Fruit fly (Drosophila melanogaster) whole organism, embryonic: ENCODE data around the gene CG11726.

ENCODE experiments used
- Ada2b ChIP-seq: fragments of 200-800 bp; sonication (Bioruptor generic); IDR thresholded peaks from 2 replicates; pipeline ENCODE4 v1.3.6; 2022; ENCODE audit warnings: missing biosample characterization, missing genetic modification characterization
- BEAF-32 ChIP-seq: fragments of 200-800 bp; sonication (Bioruptor generic); optimal IDR thresholded peaks from 3 replicates; lab custom pipeline; 2017; ENCODE audit warnings: missing biosample characterization, missing genetic modification characterization, mild to moderate bottlenecking, moderate library complexity, missing genetic modification reagents
- C15 ChIP-seq: fragments of 200-800 bp; sonication (Bioruptor generic); IDR thresholded peaks from 3 replicates; pipeline ENCODE4 v1.3.6; 2022; ENCODE audit warnings: missing biosample characterization, missing genetic modification characterization
- CG11696 ChIP-seq: fragments of 200-800 bp; sonication (Bioruptor generic); IDR thresholded peaks from 2 replicates; pipeline ENCODE4 v1.3.6; 2022; ENCODE audit warnings: missing biosample characterization, missing genetic modification characterization
- CG12391 ChIP-seq: fragments of 200-800 bp; sonication (Bioruptor generic); optimal IDR thresholded peaks from 3 replicates; lab custom pipeline; 2018; ENCODE audit warnings: missing biosample characterization, mild to moderate bottlenecking, missing genetic modification characterization, moderate library complexity
- CG17328 ChIP-seq: fragments of 200-800 bp; sonication (Bioruptor generic); IDR thresholded peaks from 2 replicates; pipeline ENCODE4 v1.3.6; 2022; ENCODE audit warnings: missing biosample characterization, missing genetic modification characterization
- CG1792 ChIP-seq: fragments of 200-800 bp; sonication (Bioruptor generic); optimal IDR thresholded peaks from 2 replicates; lab custom pipeline; 2016; ENCODE audit warnings: missing biosample characterization, missing genetic modification characterization
- CG18476 ChIP-seq: fragments of 200-800 bp; sonication (Bioruptor generic); optimal IDR thresholded peaks from 2 replicates; lab custom pipeline; 2016; ENCODE audit warnings: missing biosample characterization, mild to moderate bottlenecking, missing genetic modification characterization
- CG18764 ChIP-seq: fragments of 200-800 bp; sonication (Bioruptor generic); optimal IDR thresholded peaks from 3 replicates; lab custom pipeline; 2016; ENCODE audit warnings: missing biosample characterization, missing genetic modification characterization
- CG2875 ChIP-seq: fragments of 200-800 bp; sonication (Bioruptor generic); optimal IDR thresholded peaks from 2 replicates; lab custom pipeline; 2017; ENCODE audit warnings: missing biosample characterization, mild to moderate bottlenecking, missing genetic modification characterization, missing genetic modification reagents
- CG2889 ChIP-seq: fragments of 200-800 bp; sonication (Bioruptor generic); IDR thresholded peaks from 3 replicates; pipeline ENCODE4 v1.3.6; 2022; ENCODE audit warnings: missing biosample characterization, missing genetic modification characterization
- CG4360 ChIP-seq: fragments of 200-800 bp; sonication (Bioruptor generic); IDR thresholded peaks from 2 replicates; pipeline ENCODE4 v1.3.6; 2022; ENCODE audit warnings: missing biosample characterization, missing genetic modification characterization
- CG4707 ChIP-seq: fragments of 200-800 bp; sonication (Bioruptor generic); optimal IDR thresholded peaks from 2 replicates; lab custom pipeline; 2018; ENCODE audit warnings: missing biosample characterization, mild to moderate bottlenecking, missing genetic modification characterization, moderate library complexity
- CG4854 ChIP-seq: fragments of 200-800 bp; sonication (Bioruptor generic); optimal IDR thresholded peaks from 2 replicates; lab custom pipeline; 2016; ENCODE audit warnings: missing biosample characterization, missing genetic modification characterization, inconsistent platforms
- CG5245 ChIP-seq: fragments of 200-800 bp; sonication (Bioruptor generic); optimal IDR thresholded peaks from 3 replicates; lab custom pipeline; 2016; ENCODE audit warnings: missing biosample characterization, missing genetic modification characterization
- CG6683 ChIP-seq: fragments of 200-800 bp; sonication (Bioruptor generic); optimal IDR thresholded peaks from 2 replicates; lab custom pipeline; 2017; ENCODE audit warnings: missing biosample characterization, mild to moderate bottlenecking, missing genetic modification characterization, missing genetic modification reagents
- CG7839 ChIP-seq: fragments of 200-800 bp; sonication (Bioruptor generic); optimal IDR thresholded peaks from 3 replicates; lab custom pipeline; 2018; ENCODE audit warnings: missing biosample characterization, mild to moderate bottlenecking, missing genetic modification characterization, moderate library complexity
- CG8089 ChIP-seq: fragments of 200-800 bp; sonication (Bioruptor generic); optimal IDR thresholded peaks from 3 replicates; lab custom pipeline; 2016; ENCODE audit warnings: missing biosample characterization, missing genetic modification characterization
- CG8281 ChIP-seq: fragments of 200-800 bp; sonication (Bioruptor generic); optimal IDR thresholded peaks from 2 replicates; lab custom pipeline; 2018; ENCODE audit warnings: missing biosample characterization, mild to moderate bottlenecking, missing genetic modification characterization, moderate library complexity
- CG9609 ChIP-seq: fragments of 200-800 bp; sonication (Bioruptor generic); optimal IDR thresholded peaks from 3 replicates; lab custom pipeline; 2016; ENCODE audit warnings: missing biosample characterization, missing genetic modification characterization
- CG9932 ChIP-seq: fragments of 200-800 bp; sonication (Bioruptor generic); IDR thresholded peaks from 2 replicates; pipeline ENCODE4 v1.3.6; 2022; ENCODE audit warnings: missing biosample characterization, missing genetic modification characterization
- Gsc ChIP-seq: fragments of 200-800 bp; sonication (Bioruptor generic); IDR thresholded peaks from 2 replicates; pipeline ENCODE4 v1.3.6; 2022; ENCODE audit warnings: missing biosample characterization, missing genetic modification characterization
- H2.0 ChIP-seq: fragments of 200-800 bp; sonication (Bioruptor generic); IDR thresholded peaks from 2 replicates; pipeline ENCODE4 v1.3.6; 2022; ENCODE audit warnings: missing biosample characterization, missing genetic modification characterization
- HmgZ ChIP-seq: fragments of 200-800 bp; sonication (Bioruptor generic); optimal IDR thresholded peaks from 2 replicates; lab custom pipeline; 2018; ENCODE audit warnings: missing biosample characterization, mild to moderate bottlenecking, missing genetic modification characterization
- Hmr ChIP-seq: fragments of 200-800 bp; sonication (Bioruptor generic); optimal IDR thresholded peaks from 3 replicates; lab custom pipeline; 2017; ENCODE audit warnings: mild to moderate bottlenecking, missing biosample characterization, missing genetic modification reagents, missing genetic modification characterization
- Opbp ChIP-seq: fragments of 200-800 bp; sonication (Bioruptor generic); IDR thresholded peaks from 3 replicates; pipeline ENCODE4 v1.3.6; 2022; ENCODE audit warnings: missing biosample characterization, missing genetic modification characterization; ENCODE audit not compliant: partially characterized antibody
- Side ChIP-seq: fragments of 200-800 bp; sonication (Bioruptor generic); optimal IDR thresholded peaks from 2 replicates; lab custom pipeline; 2016; ENCODE audit warnings: missing biosample characterization, missing genetic modification characterization
- Six4 ChIP-seq: fragments of 200-800 bp; sonication (Bioruptor generic); optimal IDR thresholded peaks from 2 replicates; lab custom pipeline; 2016; ENCODE audit warnings: missing biosample characterization, missing genetic modification characterization
- Sox100B ChIP-seq: fragments of 200-800 bp; sonication (Bioruptor generic); optimal IDR thresholded peaks from 3 replicates; lab custom pipeline; 2018; ENCODE audit warnings: missing biosample characterization, mild to moderate bottlenecking, missing genetic modification characterization
- Sox102F ChIP-seq: fragments of 200-800 bp; sonication (Bioruptor generic); optimal IDR thresholded peaks from 2 replicates; lab custom pipeline; 2018; ENCODE audit warnings: missing biosample characterization, mild to moderate bottlenecking, missing genetic modification characterization, moderate library complexity
- Spps ChIP-seq: fragments of 200-800 bp; sonication (Bioruptor generic); optimal IDR thresholded peaks from 2 replicates; lab custom pipeline; 2018; ENCODE audit warnings: missing biosample characterization, mild to moderate bottlenecking, missing genetic modification characterization
- Ssrp ChIP-seq: fragments of 200-800 bp; sonication (Bioruptor generic); optimal IDR thresholded peaks from 2 replicates; lab custom pipeline; 2018; ENCODE audit warnings: missing biosample characterization, mild to moderate bottlenecking, missing genetic modification characterization, moderate library complexity
- chn ChIP-seq: fragments of 200-800 bp; sonication (Bioruptor generic); optimal IDR thresholded peaks from 2 replicates; lab custom pipeline; 2016; ENCODE audit warnings: missing biosample characterization, missing genetic modification characterization
- dmrt11E ChIP-seq: fragments of 200-800 bp; sonication (Bioruptor generic); optimal IDR thresholded peaks from 3 replicates; lab custom pipeline; 2018; ENCODE audit warnings: missing biosample characterization, mild to moderate bottlenecking, missing genetic modification characterization, moderate library complexity
- ems ChIP-seq: fragments of 200-800 bp; sonication (Bioruptor generic); optimal IDR thresholded peaks from 3 replicates; lab custom pipeline; 2016; ENCODE audit warnings: missing biosample characterization, missing genetic modification characterization
- eve ChIP-seq, 2 experiments: fragments of >200 bp; optimal IDR thresholded peaks; 2 replicates each; lab custom pipeline; 2017; ENCODE audit warnings: missing biosample characterization in 2 of 2, missing genetic modification characterization in 2 of 2
- fd96Cb ChIP-seq: fragments of 200-800 bp; sonication (Bioruptor generic); optimal IDR thresholded peaks from 2 replicates; lab custom pipeline; 2018; ENCODE audit warnings: missing biosample characterization, mild to moderate bottlenecking, missing genetic modification characterization, moderate library complexity
- gfzf ChIP-seq: fragments of 200-800 bp; sonication (Bioruptor generic); optimal IDR thresholded peaks from 2 replicates; lab custom pipeline; 2016; ENCODE audit warnings: missing biosample characterization, mild to moderate bottlenecking, missing genetic modification characterization, moderate library complexity
- gsb ChIP-seq: fragments of 200-800 bp; sonication (Bioruptor generic); IDR thresholded peaks from 2 replicates; pipeline ENCODE4 v1.3.6; 2022; ENCODE audit warnings: missing biosample characterization, missing genetic modification characterization
- ken ChIP-seq: fragments of 200-800 bp; sonication (Bioruptor generic); IDR thresholded peaks from 3 replicates; pipeline ENCODE4 v1.3.6; 2022; ENCODE audit warnings: missing biosample characterization, missing genetic modification characterization
- mirr ChIP-seq: fragments of 200-800 bp; sonication (Bioruptor generic); optimal IDR thresholded peaks from 3 replicates; lab custom pipeline; 2018; ENCODE audit warnings: missing biosample characterization, mild to moderate bottlenecking, missing genetic modification characterization
- nau ChIP-seq: fragments of 200-800 bp; sonication (Bioruptor generic); optimal IDR thresholded peaks from 3 replicates; lab custom pipeline; 2017; ENCODE audit warnings: missing biosample characterization, mild to moderate bottlenecking, missing genetic modification characterization, missing genetic modification reagents
- pan ChIP-seq, 4 experiments: fragments of >200 bp in 3 of 4; fragments of 200-800 bp in 1 of 4; sonication (Bioruptor generic) in 1 of 4; optimal IDR thresholded peaks in 3 of 4; IDR thresholded peaks in 1 of 4; 2 replicates each; pipeline versions ENCODE4 v1.3.6 to Lab custom; 2017 to 2022; ENCODE audit warnings: missing biosample characterization in 2 of 4, missing genetic modification characterization in 2 of 4, mixed read lengths in 1 of 4
- pum ChIP-seq: fragments of 200-800 bp; sonication (Bioruptor generic); optimal IDR thresholded peaks from 2 replicates; lab custom pipeline; 2016; ENCODE audit warnings: missing biosample characterization, missing genetic modification characterization
- pzg ChIP-seq: fragments of 200-800 bp; sonication (Bioruptor generic); optimal IDR thresholded peaks from 3 replicates; lab custom pipeline; 2018; ENCODE audit warnings: missing biosample characterization, mild to moderate bottlenecking, missing genetic modification characterization, moderate library complexity
- ranshi ChIP-seq: fragments of 200-800 bp; sonication (Bioruptor generic); IDR thresholded peaks from 2 replicates; pipeline ENCODE4 v1.3.6; 2022; ENCODE audit warnings: missing biosample characterization, missing genetic modification characterization
- sens ChIP-seq: fragments of 200-800 bp; sonication (Bioruptor generic); peaks from one replicate; lab custom pipeline; 2016; ENCODE audit warnings: missing biosample characterization, missing genetic modification characterization
- tio ChIP-seq: fragments of 200-800 bp; sonication (Bioruptor generic); optimal IDR thresholded peaks from 2 replicates; lab custom pipeline; 2017; ENCODE audit warnings: missing biosample characterization, missing genetic modification characterization, inconsistent platforms
- trem ChIP-seq: fragments of 200-800 bp; optimal IDR thresholded peaks from 3 replicates; lab custom pipeline; 2019; ENCODE audit warnings: missing biosample characterization, mild to moderate bottlenecking, missing genetic modification characterization, moderate library complexity
- vnd ChIP-seq: fragments of 200-800 bp; sonication (Bioruptor generic); IDR thresholded peaks from 3 replicates; pipeline ENCODE4 v1.3.6; 2022; ENCODE audit warnings: missing biosample characterization, missing genetic modification characterization; ENCODE audit not compliant: partially characterized antibody

The CG11726 gene

dm6 chr3L:11403542-11403941 is 9.1 kb downstream of the CG11726 start (continued):
- no peak for TF ChIP-seq Spps (tag; lab: Kevin White, UChicago)
- TF ChIP-seq sens: peak; percentile 90
- peak; percentile 65 for TF ChIP-seq chn (GFP tag; lab: Kevin White, UChicago)
- no peak for TF ChIP-seq BEAF-32 (GFP tag; lab: Kevin White, UChicago)
- TF ChIP-seq fd96Cb (tag; lab: Kevin White, UChicago): peak; percentile 48
- no peak for TF ChIP-seq gfzf (GFP tag; lab: Kevin White, UChicago)
- peak; percentile 29 for TF ChIP-seq Sox100B (GFP tag; lab: Kevin White, UChicago)
- TF ChIP-seq Opbp (GFP tag; lab: Robert Waterston, UW): no peak
- peak; percentile 27 for TF ChIP-seq CG1792 (GFP tag; lab: Kevin White, UChicago)
- TF ChIP-seq CG4854 (GFP tag; lab: Kevin White, UChicago): no peak
- TF ChIP-seq CG18476 (GFP tag; lab: Kevin White, UChicago): peak; percentile 50
- TF ChIP-seq trem (tag; lab: Kevin White, UChicago): no peak
- TF ChIP-seq pan (optimal IDR thresholded peaks at IDR 0.05; lab: Kevin White, UChicago): no peak
- peak in 1 of 2 experiments; percentile 78 for TF ChIP-seq pan (GFP tag; optimal IDR thresholded peaks at IDR 0.05 in 1 of 2, IDR thresholded peaks at IDR 0.05 in 1 of 2)
- peak; percentile 16 for TF ChIP-seq CG18764 (GFP tag; lab: Kevin White, UChicago)
- TF ChIP-seq ems: peak; percentile 45
- peak; percentile 43; the same call in 1 of the 2 replicates for TF ChIP-seq ranshi
- TF ChIP-seq CG4707: peak; percentile 29
- no peak for TF ChIP-seq Gsc (GFP tag; lab: Robert Waterston, UW)
- TF ChIP-seq CG8089: peak; percentile 16
- TF ChIP-seq CG4360 (GFP tag; lab: Robert Waterston, UW): no peak
- TF ChIP-seq Sox102F (GFP tag; lab: Kevin White, UChicago): peak; percentile 59
- TF ChIP-seq CG5245 (GFP tag; lab: Kevin White, UChicago): no peak
- no peak for TF ChIP-seq CG2889
- TF ChIP-seq tio (GFP tag; lab: Kevin White, UChicago): peak; percentile 46
- TF ChIP-seq CG7839 (tag; lab: Kevin White, UChicago): peak; percentile 62
- peak; percentile 13; the same call in 1 of the 2 replicates for TF ChIP-seq CG11696 (GFP tag; lab: Robert Waterston, UW)
- TF ChIP-seq Ssrp (tag; lab: Kevin White, UChicago): peak; percentile 49
- no peak for TF ChIP-seq pzg (GFP tag; lab: Kevin White, UChicago)
- no peak for TF ChIP-seq HmgZ (tag; lab: Kevin White, UChicago)
- peak; percentile 26 for TF ChIP-seq Six4
- no peak for TF ChIP-seq pum
- peak; percentile 54 for TF ChIP-seq H2.0 (GFP tag; lab: Robert Waterston, UW)
- peak; percentile 53 for TF ChIP-seq Hmr
- TF ChIP-seq mirr (GFP tag; lab: Kevin White, UChicago): no peak
- no peak for TF ChIP-seq vnd (GFP tag; lab: Robert Waterston, UW)
- TF ChIP-seq dmrt11E: peak; percentile 51
- TF ChIP-seq C15 (GFP tag; lab: Robert Waterston, UW): no peak
- TF ChIP-seq nau (GFP tag; lab: Kevin White, UChicago): no peak
- peak; percentile 66; the same call in 1 of the 2 replicates for TF ChIP-seq CG17328
- peak; percentile 37; the same call in 1 of the 2 replicates for TF ChIP-seq CG9932
- TF ChIP-seq Ada2b (GFP tag; lab: Robert Waterston, UW): peak; percentile 42; the same call in 1 of the 2 replicates
- peak; percentile 51 for TF ChIP-seq CG12391 (tag; lab: Kevin White, UChicago)
- TF ChIP-seq Side (GFP tag; lab: Kevin White, UChicago): peak; percentile 15
- TF ChIP-seq CG6683 (GFP tag; lab: Kevin White, UChicago): no peak
- TF ChIP-seq CG2875 (GFP tag; lab: Kevin White, UChicago): no peak
- TF ChIP-seq gsb: 0 out of 2 replicates have a peak, but pooled peaks have one; percentile 17
- peak; percentile 53; the same call in 1 of the 3 replicates for TF ChIP-seq ken
- TF ChIP-seq eve (GFP tag; optimal IDR thresholded peaks at IDR 0.05; lab: Kevin White, UChicago): no peak
- TF ChIP-seq CG9609 (GFP tag; lab: Kevin White, UChicago): no peak
- TF ChIP-seq CG8281: no peak
